Worm (Caenorhabditis elegans) whole organism, L4 larva: ENCODE measurements around the gene nspc-19.

Source experiments
- R02D3.7 ChIP-seq: fragments of 150-350 bp; sonication (generic microtip); optimal IDR thresholded peaks from 3 replicates; lab custom pipeline; 2014; ENCODE audit warnings: missing biosample characterization, missing genetic modification characterization
- ama-1 ChIP-seq: fragments of 150-350 bp; optimal IDR thresholded peaks from 2 replicates; lab custom pipeline; 2014; ENCODE audit warnings: inconsistent platforms, mixed read lengths
- lin-13 ChIP-seq: fragments of 150-350 bp; optimal IDR thresholded peaks from 2 replicates; lab custom pipeline; 2014; ENCODE audit warnings: missing biosample characterization, missing genetic modification reagents, missing genetic modification characterization
- ztf-11 ChIP-seq: fragments of 150-350 bp; optimal IDR thresholded peaks from 2 replicates; lab custom pipeline; 2014; ENCODE audit warnings: missing biosample characterization, missing genetic modification characterization

DNA sequence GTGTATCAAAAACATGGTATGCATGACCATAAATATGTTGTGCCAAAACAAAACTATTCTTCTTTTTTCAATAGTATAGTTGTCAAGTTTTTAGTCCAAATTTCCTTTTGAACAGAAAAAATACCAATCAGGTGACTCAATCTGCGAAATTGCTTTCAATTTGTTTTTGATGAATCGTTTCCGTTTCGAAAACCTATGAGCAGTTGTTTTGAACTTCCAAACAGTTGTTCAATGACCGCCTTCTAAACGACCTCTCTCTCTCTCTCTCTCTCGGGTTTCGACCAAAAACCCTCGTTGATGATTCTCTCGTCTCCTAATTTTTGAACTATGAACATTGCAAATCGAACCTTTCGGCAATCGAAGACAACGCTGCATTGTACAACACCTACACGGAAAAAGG, 37.5 kb downstream of the nspc-19 start:
- TF ChIP-seq ztf-11 (tag; lab: Kevin White, UChicago): no peak
- TF ChIP-seq R02D3.7: no peak
- no peak for TF ChIP-seq lin-13
- no peak for TF ChIP-seq ama-1 (lab: Kevin White, UChicago)
